Worm (Caenorhabditis elegans) whole organism, mixed stage, embryonic: ENCODE results near the gene fkh-8.

Experiments used
- M03D4.4 ChIP-seq: sonication (generic microtip); optimal IDR thresholded peaks from 2 replicates; lab custom pipeline; 2017; ENCODE audit warnings: mild to moderate bottlenecking, missing genetic modification characterization, missing compliant biosample characterization
- bed-3 ChIP-seq: fragments of 200-800 bp; sonication (Bioruptor generic); optimal IDR thresholded peaks from 3 replicates; lab custom pipeline; 2018; ENCODE audit warnings: mild to moderate bottlenecking, missing genetic modification characterization, moderate library complexity, missing compliant biosample characterization
- blmp-1 ChIP-seq: fragments of 150-350 bp; optimal IDR thresholded peaks from 2 replicates; lab custom pipeline; 2014; ENCODE audit warnings: missing biosample characterization, missing genetic modification characterization
- ceh-39 ChIP-seq: fragments of 150-350 bp; optimal IDR thresholded peaks from 2 replicates; lab custom pipeline; 2014; ENCODE audit warnings: missing biosample characterization, missing genetic modification characterization
- ceh-83 ChIP-seq: fragments of 200-800 bp; sonication (Bioruptor generic); optimal IDR thresholded peaks from 2 replicates; lab custom pipeline; 2018; ENCODE audit warnings: mild to moderate bottlenecking, missing genetic modification characterization, missing compliant biosample characterization
- ces-1 ChIP-seq: fragments of 150-350 bp; optimal IDR thresholded peaks from 2 replicates; lab custom pipeline; 2014; ENCODE audit warnings: missing biosample characterization, missing genetic modification reagents, missing genetic modification characterization
- cnd-1 ChIP-seq: fragments of 200-800 bp; sonication (Bioruptor generic); optimal IDR thresholded peaks from 2 replicates; lab custom pipeline; 2018; ENCODE audit warnings: mild to moderate bottlenecking, missing genetic modification characterization, missing compliant biosample characterization
- drap-1 ChIP-seq: fragments of 200-800 bp; sonication (Bioruptor generic); optimal IDR thresholded peaks from 3 replicates; lab custom pipeline; 2018; ENCODE audit warnings: mild to moderate bottlenecking, missing genetic modification characterization, missing compliant biosample characterization
- elt-1 ChIP-seq: sonication (generic microtip); optimal IDR thresholded peaks from 2 replicates; lab custom pipeline; 2017; ENCODE audit warnings: missing genetic modification characterization, mild to moderate bottlenecking, missing compliant biosample characterization, antibody characterized with exemption, moderate library complexity, borderline replicate concordance; ENCODE audit not compliant: insufficient read depth
- flh-1 ChIP-seq: fragments of 200-800 bp; sonication (Bioruptor generic); optimal IDR thresholded peaks from 2 replicates; lab custom pipeline; 2018; ENCODE audit warnings: mild to moderate bottlenecking, missing genetic modification characterization, moderate library complexity, missing compliant biosample characterization
- ham-2 ChIP-seq: fragments of 200-800 bp; sonication (Bioruptor generic); optimal IDR thresholded peaks from 2 replicates; lab custom pipeline; 2018; ENCODE audit warnings: mild to moderate bottlenecking, missing genetic modification characterization, missing compliant biosample characterization
- hlh-1 ChIP-seq: fragments of 150-350 bp; optimal IDR thresholded peaks from 2 replicates; lab custom pipeline; 2014; ENCODE audit warnings: missing biosample characterization, missing genetic modification reagents, missing genetic modification characterization
- lin-32 ChIP-seq: fragments of 200-800 bp; sonication (Bioruptor generic); optimal IDR thresholded peaks from 2 replicates; lab custom pipeline; 2018; ENCODE audit warnings: mild to moderate bottlenecking, missing genetic modification characterization, missing compliant biosample characterization
- lsy-2 ChIP-seq: fragments of 150-350 bp; optimal IDR thresholded peaks from 2 replicates; lab custom pipeline; 2014; ENCODE audit warnings: missing biosample characterization, missing genetic modification characterization
- mep-1 ChIP-seq: fragments of 150-350 bp; optimal IDR thresholded peaks from 2 replicates; lab custom pipeline; 2017; ENCODE audit warnings: missing biosample characterization, missing genetic modification reagents, missing genetic modification characterization, inconsistent platforms
- mls-2 ChIP-seq: sonication (generic microtip); optimal IDR thresholded peaks from 2 replicates; lab custom pipeline; 2016; ENCODE audit warnings: mild to moderate bottlenecking, missing genetic modification characterization, moderate library complexity, missing compliant biosample characterization
- nhr-12 ChIP-seq: fragments of 150-350 bp; optimal IDR thresholded peaks from 2 replicates; lab custom pipeline; 2014; ENCODE audit warnings: missing biosample characterization, missing genetic modification characterization
- nhr-2 ChIP-seq: fragments of 150-350 bp; optimal IDR thresholded peaks from 2 replicates; lab custom pipeline; 2014; ENCODE audit warnings: missing biosample characterization, missing genetic modification characterization
- nhr-28 ChIP-seq: fragments of 150-350 bp; optimal IDR thresholded peaks from 2 replicates; lab custom pipeline; 2014; ENCODE audit warnings: missing biosample characterization, missing genetic modification characterization
- nhr-76 ChIP-seq: sonication (generic microtip); optimal IDR thresholded peaks from 2 replicates; lab custom pipeline; 2017; ENCODE audit warnings: missing biosample characterization, missing genetic modification characterization
- pha-4 ChIP-seq: fragments of 150-350 bp; optimal IDR thresholded peaks from 2 replicates; lab custom pipeline; 2018; ENCODE audit warnings: missing biosample characterization, missing genetic modification reagents, missing genetic modification characterization
- sem-2 ChIP-seq: fragments of 200-800 bp; sonication (Bioruptor generic); optimal IDR thresholded peaks from 2 replicates; lab custom pipeline; 2018; ENCODE audit warnings: mild to moderate bottlenecking, missing genetic modification characterization, missing compliant biosample characterization
- snpc-4 ChIP-seq: fragments of 150-350 bp; optimal IDR thresholded peaks from 2 replicates; lab custom pipeline; 2014; ENCODE audit warnings: missing biosample characterization, missing genetic modification characterization
- sptf-1 ChIP-seq: sonication (generic microtip); optimal IDR thresholded peaks from 2 replicates; lab custom pipeline; 2017; ENCODE audit warnings: mild to moderate bottlenecking, missing genetic modification characterization, moderate library complexity, missing compliant biosample characterization
- tbx-8 ChIP-seq: fragments of 200-800 bp; sonication (Bioruptor generic); optimal IDR thresholded peaks from 2 replicates; lab custom pipeline; 2018; ENCODE audit warnings: mild to moderate bottlenecking, missing genetic modification characterization, moderate library complexity, missing compliant biosample characterization
- unc-39 ChIP-seq: fragments of 150-350 bp; optimal IDR thresholded peaks from 2 replicates; lab custom pipeline; 2014; ENCODE audit warnings: missing biosample characterization, missing genetic modification characterization
- zip-8 ChIP-seq: fragments of 150-350 bp; optimal IDR thresholded peaks from 2 replicates; lab custom pipeline; 2014; ENCODE audit warnings: missing biosample characterization, missing genetic modification characterization
- ztf-11 ChIP-seq: fragments of 150-350 bp; optimal IDR thresholded peaks from 2 replicates; lab custom pipeline; 2014; ENCODE audit warnings: missing biosample characterization, missing genetic modification characterization

The fkh-8 gene

ce11 chrII:6177975-6178742 lies 13.0 kb downstream of the fkh-8 start:
- TF ChIP-seq drap-1 (GFP tag; lab: Kevin White, UChicago) (no peak), ceh-83 (no peak), nhr-76 (no peak), pha-4 (no peak), unc-39 (tag; lab: Kevin White, UChicago) (no peak), lsy-2 (tag; lab: Kevin White, UChicago) (no peak), sptf-1 (tag; lab: Kevin White, UChicago) (no peak), lin-32 (GFP tag; lab: Kevin White, UChicago) (no peak), ham-2 (no peak)
- TF ChIP-seq, all 35 proteins: peak for 0

DNA sequence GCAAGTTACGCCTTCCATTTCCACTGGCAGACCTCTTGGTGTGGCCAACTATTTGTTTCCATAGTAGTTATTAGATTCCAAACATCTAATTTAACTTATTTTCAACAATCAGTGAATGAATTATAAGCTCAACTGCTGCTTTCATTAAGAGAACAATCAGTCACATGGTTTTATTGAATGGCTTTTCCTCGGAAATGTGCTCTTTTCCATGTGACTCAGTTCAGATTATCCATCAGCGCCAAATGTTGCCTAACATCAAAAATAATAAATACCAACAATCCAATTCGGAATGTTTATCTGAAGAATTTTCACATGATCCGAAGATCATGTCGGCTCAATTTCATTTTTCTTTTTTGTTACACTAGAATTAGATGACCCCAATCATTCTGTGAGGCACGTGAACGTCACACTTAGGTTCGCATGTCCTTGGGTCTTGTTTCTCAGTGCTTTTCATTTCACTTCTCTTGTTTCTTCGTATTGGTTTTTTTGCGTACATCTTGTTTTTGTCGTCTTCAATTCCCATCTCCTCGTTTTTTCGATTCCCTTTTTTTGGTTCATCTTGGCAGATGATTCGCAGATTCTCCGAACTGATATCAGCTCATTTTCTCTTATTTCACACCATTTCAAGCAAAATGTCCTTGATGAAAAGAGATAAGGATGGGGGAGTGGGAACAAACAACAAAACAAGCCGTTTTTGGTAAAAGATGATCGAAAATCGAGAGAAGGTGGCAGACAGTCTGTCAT lies 14.9 kb downstream of the fkh-8 start:
- TF ChIP-seq elt-1: peak; percentile 59
- TF ChIP-seq nhr-2 (tag; lab: Kevin White, UChicago): no peak
- no peak for TF ChIP-seq ceh-39
- TF ChIP-seq sptf-1 (tag; lab: Kevin White, UChicago): no peak
- no peak for TF ChIP-seq ces-1 (GFP tag; lab: Kevin White, UChicago)
- TF ChIP-seq, all 35 proteins: peak for 1

- TF ChIP-seq ceh-39 (no peak), blmp-1 (tag; lab: Kevin White, UChicago) (no peak), ceh-83 (no peak), hlh-1 (tag; lab: Kevin White, UChicago) (no peak), zip-8 (tag; lab: Kevin White, UChicago) (no peak), flh-1 (GFP tag; lab: Kevin White, UChicago) (no peak), nhr-28 (tag; lab: Kevin White, UChicago) (no peak), snpc-4 (no peak), sptf-1 (tag; lab: Kevin White, UChicago) (no peak), nhr-12 (tag; lab: Kevin White, UChicago) (no peak), ztf-11 (tag; lab: Kevin White, UChicago) (no peak), unc-39 (tag; lab: Kevin White, UChicago) (no peak), lsy-2 (tag; lab: Kevin White, UChicago) (no peak), mep-1 (tag; lab: Kevin White, UChicago) (no peak), pha-4 (no peak), M03D4.4 (tag; lab: Kevin White, UChicago) (no peak)
- TF ChIP-seq, all 35 proteins: peak for 0
These were observed 16.2 kb downstream of the fkh-8 start for ce11 chrII:6175027-6175426.

DNA sequence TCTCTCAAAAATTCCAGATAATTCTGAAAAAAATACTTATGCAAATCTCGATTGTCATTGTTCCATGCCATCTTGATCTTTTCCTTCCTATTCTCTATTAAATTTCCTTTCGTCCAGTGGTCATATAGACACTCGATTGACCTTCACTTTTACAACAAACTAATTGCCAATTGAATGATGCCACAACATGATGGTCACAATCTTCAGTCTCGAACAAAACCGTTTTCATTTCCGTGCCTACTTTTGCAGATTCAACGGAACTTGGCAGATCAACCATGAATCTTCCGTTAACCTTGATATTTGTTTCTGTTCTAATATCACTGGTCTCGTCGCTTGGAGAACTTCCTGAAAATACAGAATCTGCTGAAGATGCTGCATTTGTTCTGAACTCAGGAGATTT lies 17.8 kb downstream of the fkh-8 start, which contains the start of gene F40H3.2:
Gene F40H3.2, plus strand, starts transcription at position 250 of the 400 bp plus-strand sequence.
- TF ChIP-seq ztf-11 (tag; lab: Kevin White, UChicago) (no peak), mls-2 (no peak), hlh-1 (tag; lab: Kevin White, UChicago) (no peak), zip-8 (tag; lab: Kevin White, UChicago) (no peak), cnd-1 (tag; lab: Kevin White, UChicago) (no peak), lin-32 (GFP tag; lab: Kevin White, UChicago) (no peak), bed-3 (GFP tag; lab: Kevin White, UChicago) (no peak), tbx-8 (GFP tag; lab: Kevin White, UChicago) (no peak), sem-2 (GFP tag; lab: Kevin White, UChicago) (no peak), drap-1 (GFP tag; lab: Kevin White, UChicago) (no peak), elt-1 (no peak), unc-39 (tag; lab: Kevin White, UChicago) (no peak)

DNA sequence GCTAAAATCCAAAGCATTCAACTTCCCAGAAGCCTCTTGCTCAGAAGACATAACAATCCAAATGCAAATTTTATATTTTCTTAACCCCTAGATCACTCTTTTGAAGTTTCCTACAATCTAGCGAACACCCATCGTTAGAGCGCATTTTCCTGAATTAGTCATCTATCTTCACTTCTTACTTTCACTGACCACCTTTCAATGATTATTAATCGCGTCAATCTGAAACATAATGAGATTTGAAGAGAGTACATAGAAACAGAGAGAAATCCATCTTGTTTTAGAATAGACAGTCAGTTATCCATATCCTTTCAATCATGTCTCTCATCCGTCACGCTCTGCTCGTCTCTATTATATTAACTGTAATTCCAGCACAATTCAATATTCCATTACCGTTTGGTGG lies 20.0 kb downstream of the fkh-8 start, which contains the start of gene F40H3.3:
Gene F40H3.3, plus strand, starts transcription at position 280 of the 400 bp plus-strand sequence.
- TF ChIP-seq blmp-1 (tag; lab: Kevin White, UChicago): peak; percentile 72
- no peak for TF ChIP-seq tbx-8 (GFP tag; lab: Kevin White, UChicago)
